Fruit fly (Drosophila melanogaster): ENCODE results near the gene dind.
A peak's percentile ranks its signal among the peaks of the same experiment; 100 is the strongest.

- TF ChIP-seq Ets98B (GFP tag; IDR thresholded peaks at IDR 0.05) (no peak), D1 (tag; optimal IDR thresholded peaks at IDR 0.05) (no peak), CG9948 (tag; optimal IDR thresholded peaks at IDR 0.05) (peak; percentile 42), CG10348 (GFP tag; IDR thresholded peaks at IDR 0.05) (no peak), CG13204 (GFP tag; optimal IDR thresholded peaks at IDR 0.05) (no peak), CG34367 (tag; optimal IDR thresholded peaks at IDR 0.05) (no peak), EcR (GFP tag; optimal IDR thresholded peaks at IDR 0.05) (no peak), gl (tag; optimal IDR thresholded peaks at IDR 0.05) (no peak), CG12605 (GFP tag; IDR thresholded peaks at IDR 0.05) (no peak)
These were observed 6.8 kb downstream of the dind start for dm6 chr3R:18670441-18671111.
